Worm (Caenorhabditis elegans): ENCODE data around the gene set-1.

Gene set-1

ce11 chrIII:6431766-6432228 is 20.4 kb downstream of the set-1 start, which contains the start of the genes mrps-17 and txdc-9:
Gene mrps-17, minus strand, starts transcription at chrIII:6431798.
Gene txdc-9, plus strand, starts transcription at chrIII:6432178.
- TF ChIP-seq spr-3 (GFP tag; optimal IDR thresholded peaks at IDR 0.05) = no peak
- peak; percentile 30 for TF ChIP-seq fkh-10 (GFP tag; optimal IDR thresholded peaks at IDR 0.05)
- no peak for TF ChIP-seq zfp-3 (GFP tag; conservative IDR thresholded peaks at IDR 0.05)
- no peak for TF ChIP-seq duxl-1 (tag; optimal IDR thresholded peaks at IDR 0.05; ENCODE audit: poor library complexity)
- TF ChIP-seq tag-97 (GFP tag; IDR thresholded peaks at IDR 0.05) = no peak
- TF ChIP-seq F10B5.3 (tag; optimal IDR thresholded peaks at IDR 0.05) = no peak
- peak; percentile 93 for TF ChIP-seq lin-38 (GFP tag; IDR thresholded peaks at IDR 0.05)
- TF ChIP-seq sdz-12 (GFP tag; optimal IDR thresholded peaks at IDR 0.05) = no peak
- TF ChIP-seq Y48G9A.11 (GFP tag; IDR thresholded peaks at IDR 0.05) = no peak
- TF ChIP-seq tra-1 (GFP tag; IDR thresholded peaks at IDR 0.05) = no peak
- TF ChIP-seq lin-13 (GFP tag; optimal IDR thresholded peaks at IDR 0.05) = peak; percentile 31
- TF ChIP-seq mdl-1 (tag; optimal IDR thresholded peaks at IDR 0.05) = peak in 1 of 2 experiments; percentile 19
- no peak for TF ChIP-seq nhr-10 (tag; optimal IDR thresholded peaks at IDR 0.05)
- TF ChIP-seq nhr-48 (tag; optimal IDR thresholded peaks at IDR 0.05) = no peak
- TF ChIP-seq lsy-2 (tag; optimal IDR thresholded peaks at IDR 0.05) = peak; percentile 17 to 92
- TF ChIP-seq mes-2 (tag; optimal IDR thresholded peaks at IDR 0.05; ENCODE audit: poor library complexity, severe bottlenecking) = peak; percentile 89
- no peak for TF ChIP-seq mep-1 (tag; optimal IDR thresholded peaks at IDR 0.05)
- TF ChIP-seq hmg-1.1 (GFP tag; IDR thresholded peaks at IDR 0.05) = peak; percentile 61
- no peak for TF ChIP-seq nhr-76 (tag; optimal IDR thresholded peaks at IDR 0.05)
- no peak for TF ChIP-seq spr-1 (tag; optimal IDR thresholded peaks at IDR 0.05)
- no peak for TF ChIP-seq zfp-2 (tag; optimal IDR thresholded peaks at IDR 0.05)
- peak; percentile 71 for TF ChIP-seq dve-1 (tag; optimal IDR thresholded peaks at IDR 0.05; ENCODE audit: insufficient read depth)
- no peak for TF ChIP-seq dmd-9 (GFP tag; IDR thresholded peaks at IDR 0.05)
- TF ChIP-seq dpl-1 (GFP tag; optimal IDR thresholded peaks at IDR 0.05) = peak; percentile 75
- peak; percentile 73 for TF ChIP-seq rbr-2 (tag; optimal IDR thresholded peaks at IDR 0.05)
- TF ChIP-seq dmd-6 (GFP tag; IDR thresholded peaks at IDR 0.05) = peak; percentile 8; the same call in 1 of the 2 replicates
- no peak for TF ChIP-seq ztf-7 (tag; optimal IDR thresholded peaks at IDR 0.05)
- no peak for TF ChIP-seq madf-9 (GFP tag; conservative IDR thresholded peaks at IDR 0.05)
- no peak for TF ChIP-seq pqm-1 (tag; optimal IDR thresholded peaks at IDR 0.05)
- no peak for TF ChIP-seq unc-62 (GFP tag; optimal IDR thresholded peaks at IDR 0.05 in 1 of 2)
- no peak for TF ChIP-seq unc-62 (tag; optimal IDR thresholded peaks at IDR 0.05)
- TF ChIP-seq nhr-77 (tag; optimal IDR thresholded peaks at IDR 0.05) = peak; percentile 56
- peak; percentile 21 for TF ChIP-seq F37D6.2 (tag; optimal IDR thresholded peaks at IDR 0.05)
- TF ChIP-seq lin-29 (GFP tag; IDR thresholded peaks at IDR 0.05) = no peak
- no peak for TF ChIP-seq pha-4 (GFP tag; IDR thresholded peaks at IDR 0.05)
- peak; percentile 58 for TF ChIP-seq pha-4 (tag; optimal IDR thresholded peaks at IDR 0.05)
- TF ChIP-seq hlh-11 (tag; optimal IDR thresholded peaks at IDR 0.05) = peak; percentile 42
- peak; percentile 52 for TF ChIP-seq nhr-28 (tag; optimal IDR thresholded peaks at IDR 0.05)
- no peak for TF ChIP-seq nhr-42 (GFP tag; IDR thresholded peaks at IDR 0.05)
- peak; percentile 90 for TF ChIP-seq aha-1 (tag)
- no peak for TF ChIP-seq ZK337.2 (GFP tag; IDR thresholded peaks at IDR 0.05)
- no peak for TF ChIP-seq ceh-20 (GFP tag; IDR thresholded peaks at IDR 0.05)
- TF ChIP-seq ZK546.5 (tag; optimal IDR thresholded peaks at IDR 0.05) = no peak
- no peak for TF ChIP-seq Y75B8A.6 (GFP tag; IDR thresholded peaks at IDR 0.05)
- TF ChIP-seq lir-3 (tag; optimal IDR thresholded peaks at IDR 0.05) = no peak
- no peak for TF ChIP-seq madf-5 (GFP tag; IDR thresholded peaks at IDR 0.05)
- TF ChIP-seq ces-1 (GFP tag; optimal IDR thresholded peaks at IDR 0.05) = peak; percentile 63
- TF ChIP-seq snpc-1.2 (GFP tag; IDR thresholded peaks at IDR 0.05) = no peak
- peak; percentile 84 for TF ChIP-seq nhr-6 (tag; optimal IDR thresholded peaks at IDR 0.05)

All from whole organism, L4 larva.